Worm (Caenorhabditis elegans) whole organism, L4/young adult: ENCODE results near the gene dyf-6.

Experiments
- W03F9.2 ChIP-seq: fragments of 150-350 bp; optimal IDR thresholded peaks from 2 replicates; lab custom pipeline; 2014; ENCODE audit warnings: missing biosample characterization, missing genetic modification characterization
- dao-5 ChIP-seq: sonication (generic microtip); optimal IDR thresholded peaks from 2 replicates; lab custom pipeline; 2016; ENCODE audit warnings: missing genotype, missing genetic modification characterization, moderate library complexity, missing compliant biosample characterization
- him-1 ChIP-seq: sonication (generic microtip); optimal IDR thresholded peaks from 2 replicates; lab custom pipeline; 2016; ENCODE audit warnings: missing genotype, missing genetic modification reagents, missing genetic modification characterization, missing compliant biosample characterization

DNA sequence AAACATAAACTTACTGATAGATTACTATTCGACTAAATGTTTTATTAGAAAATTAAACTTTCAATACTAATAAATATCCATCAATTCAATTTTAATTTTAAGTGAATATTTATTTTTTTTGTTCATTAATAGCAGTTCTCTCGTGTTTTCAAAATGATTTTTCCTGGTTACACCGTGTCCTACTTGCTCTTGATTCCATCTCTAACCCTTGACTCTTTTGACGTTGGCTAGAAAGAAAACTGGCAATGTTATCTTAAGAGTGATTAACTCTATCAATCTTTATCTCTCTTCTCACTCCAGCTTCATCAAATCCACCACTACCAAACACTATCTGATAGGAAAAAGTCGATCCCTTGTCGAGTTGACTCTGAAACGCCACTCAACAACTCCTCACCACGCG is 26.1 kb upstream of the dyf-6 start, which contains the start of gene acr-8:
- TF ChIP-seq dao-5 (tag; lab: Kevin White, UChicago), result no peak
- TF ChIP-seq him-1 (tag; lab: Kevin White, UChicago), result no peak
- no peak for TF ChIP-seq W03F9.2
